Fruit fly (Drosophila melanogaster) whole organism: Measurements from ENCODE around the gene CG7692.

Experiments used
- CG8478 ChIP-seq: fragments of >200 bp; optimal IDR thresholded peaks from 2 replicates; lab custom pipeline; 2018; ENCODE audit warnings: inconsistent platforms
- Dll ChIP-seq: fragments of >200 bp; optimal IDR thresholded peaks from 2 replicates; lab custom pipeline; 2017
- EcR ChIP-seq, 2 experiments: fragments of >200 bp; optimal IDR thresholded peaks; 2 replicates each; lab custom pipeline; 2017; ENCODE audit warnings: missing biosample characterization in 2 of 2, missing genetic modification characterization in 2 of 2, missing genetic modification reagents in 2 of 2
- pan ChIP-seq: fragments of >200 bp; optimal IDR thresholded peaks from 2 replicates; lab custom pipeline; 2017
- psq ChIP-seq: fragments of >200 bp; optimal IDR thresholded peaks from 2 replicates; lab custom pipeline; 2017
- usp ChIP-seq: fragments of >200 bp; optimal IDR thresholded peaks from 2 replicates; lab custom pipeline; 2017; ENCODE audit warnings: missing biosample characterization, missing genetic modification characterization, mixed read lengths

Gene CG7692

dm6 chr3L:17407073-17407472 is 55.5 kb downstream of the CG7692 start:
- TF ChIP-seq psq (lab: Kevin White, UChicago) (no peak), usp (GFP tag; lab: Kevin White, UChicago) (no peak), CG8478 (lab: Kevin White, UChicago) (no peak), Dll (no peak), EcR (GFP tag; optimal IDR thresholded peaks at IDR 0.05; lab: Kevin White, UChicago) (no peak), pan (lab: Kevin White, UChicago) (no peak)
